Worm (Caenorhabditis elegans) whole organism, L1 larva: ENCODE results near the gene rpl-36.

Source experiments
- aly-2 ChIP-seq: fragments of 150-350 bp; optimal IDR thresholded peaks from 2 replicates; lab custom pipeline; 2014; ENCODE audit warnings: missing biosample characterization, missing genetic modification characterization
- ama-1 ChIP-seq: fragments of 150-350 bp; optimal IDR thresholded peaks from 2 replicates; lab custom pipeline; 2014
- egl-27 ChIP-seq, 2 experiments: fragments of 150-350 bp in 1 of 2; sonication (generic microtip); optimal IDR thresholded peaks; 3 replicates each; lab custom pipeline; 2017 to 2018; ENCODE audit warnings: missing biosample characterization in 2 of 2, missing genetic modification characterization in 2 of 2, missing genetic modification reagents in 2 of 2
- elt-2 ChIP-seq: sonication (generic microtip); optimal IDR thresholded peaks from 2 replicates; lab custom pipeline; 2016; ENCODE audit warnings: missing genetic modification characterization, mild to moderate bottlenecking, inconsistent platforms, missing compliant biosample characterization, missing genetic modification reagents
- lin-13 ChIP-seq: fragments of 150-350 bp; optimal IDR thresholded peaks from 2 replicates; lab custom pipeline; 2014; ENCODE audit warnings: missing biosample characterization, missing genetic modification reagents, missing genetic modification characterization
- mep-1 ChIP-seq: fragments of 150-350 bp; optimal IDR thresholded peaks from 2 replicates; lab custom pipeline; 2014; ENCODE audit warnings: missing biosample characterization, missing genetic modification characterization
- nhr-237 ChIP-seq: fragments of 150-350 bp; optimal IDR thresholded peaks from 2 replicates; lab custom pipeline; 2014; ENCODE audit warnings: missing biosample characterization, missing genetic modification characterization
- pqm-1 ChIP-seq: sonication (generic microtip); optimal IDR thresholded peaks from 3 replicates; lab custom pipeline; 2017; ENCODE audit warnings: missing biosample characterization, missing genetic modification characterization
- skn-1 ChIP-seq: fragments of 150-350 bp; optimal IDR thresholded peaks from 2 replicates; lab custom pipeline; 2014; ENCODE audit warnings: missing biosample characterization, missing genetic modification characterization
- sup-37 ChIP-seq: fragments of 200-800 bp; sonication (Bioruptor generic); optimal IDR thresholded peaks from 2 replicates; lab custom pipeline; 2018; ENCODE audit warnings: mild to moderate bottlenecking, missing genetic modification characterization, missing compliant biosample characterization
- ztf-11 ChIP-seq, 2 experiments: sonication (generic microtip); optimal IDR thresholded peaks; 2 replicates each; lab custom pipeline; 2016 to 2017; ENCODE audit warnings: missing genetic modification characterization in 2 of 2, missing biosample characterization in 1 of 2, missing compliant biosample characterization in 1 of 2

ce11 chrIII:7199467-7199866, 19.4 kb downstream of the rpl-36 start:
- no peak for TF ChIP-seq ama-1 (lab: Kevin White, UChicago)
- TF ChIP-seq elt-2 (tag; lab: Kevin White, UChicago): no peak
- no peak for TF ChIP-seq skn-1 (tag; lab: Kevin White, UChicago)
- TF ChIP-seq mep-1 (tag; lab: Kevin White, UChicago): no peak
- no peak for TF ChIP-seq pqm-1 (tag; lab: Kevin White, UChicago)
- no peak for TF ChIP-seq egl-27 (tag; optimal IDR thresholded peaks at IDR 0.05; lab: Kevin White, UChicago)
- no peak for TF ChIP-seq nhr-237
- TF ChIP-seq sup-37 (GFP tag; lab: Kevin White, UChicago): no peak
- TF ChIP-seq ztf-11 (tag; optimal IDR thresholded peaks at IDR 0.05; lab: Kevin White, UChicago): no peak
- no peak for TF ChIP-seq lin-13 (GFP tag; lab: Kevin White, UChicago)
- TF ChIP-seq aly-2 (tag; lab: Kevin White, UChicago): no peak
